Worm (Caenorhabditis elegans): ENCODE results near the gene his-41.

DNA sequence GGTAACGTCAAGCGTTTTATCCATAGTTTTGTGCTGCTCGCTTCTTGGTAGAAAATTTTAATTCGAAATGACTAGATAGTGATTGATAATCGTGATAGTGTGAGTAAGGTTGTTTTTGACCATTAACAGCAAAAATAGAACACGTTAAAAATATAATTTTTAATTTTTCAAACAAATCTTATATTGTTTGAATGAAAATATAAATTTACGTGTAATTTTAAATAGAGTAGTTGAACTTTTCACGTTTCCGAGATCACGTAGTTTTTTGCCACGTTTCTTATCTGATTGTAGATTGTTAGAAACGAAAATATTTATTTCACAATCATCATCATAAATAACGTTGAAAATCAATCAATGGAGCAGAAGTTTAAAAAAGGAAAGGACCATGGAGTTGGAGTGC is 13.9 kb upstream of the his-41 start, which contains the start of the genes C50F4.10 and pfk-1.2:
- TF ChIP-seq ztf-11 (tag; optimal IDR thresholded peaks at IDR 0.05), result no peak
- no peak for TF ChIP-seq nhr-28 (tag; optimal IDR thresholded peaks at IDR 0.05)
- no peak for TF ChIP-seq fkh-10 (GFP tag; optimal IDR thresholded peaks at IDR 0.05)
- no peak for TF ChIP-seq unc-39 (tag; optimal IDR thresholded peaks at IDR 0.05)
- TF ChIP-seq ceh-28 (tag; optimal IDR thresholded peaks at IDR 0.05), result no peak
- no peak for TF ChIP-seq daf-12 (tag; optimal IDR thresholded peaks at IDR 0.05)
- TF ChIP-seq zip-11 (GFP tag; IDR thresholded peaks at IDR 0.05), result no peak
- TF ChIP-seq lin-15B (tag; optimal IDR thresholded peaks at IDR 0.05), result no peak
- no peak for TF ChIP-seq ama-1 (optimal IDR thresholded peaks at IDR 0.05)
- TF ChIP-seq F10B5.3 (tag; optimal IDR thresholded peaks at IDR 0.05), result no peak
- no peak for TF ChIP-seq pha-4 (GFP tag; IDR thresholded peaks at IDR 0.05)
- TF ChIP-seq pha-4 (tag; optimal IDR thresholded peaks at IDR 0.05), result no peak
- no peak for TF ChIP-seq unc-130 (GFP tag; optimal IDR thresholded peaks at IDR 0.05)
